Fruit fly (Drosophila melanogaster): ENCODE results near the gene Tsp86D.

- TF ChIP-seq Dfd (GFP tag; optimal IDR thresholded peaks at IDR 0.05), result no peak
- no peak for TF ChIP-seq OdsH (GFP tag; optimal IDR thresholded peaks at IDR 0.05)
- no peak for TF ChIP-seq jim (GFP tag; optimal IDR thresholded peaks at IDR 0.05)
- no peak for TF ChIP-seq usp (GFP tag; optimal IDR thresholded peaks at IDR 0.05)
- no peak for TF ChIP-seq GATAd (GFP tag; optimal IDR thresholded peaks at IDR 0.05)
- no peak for TF ChIP-seq Mio (GFP tag; optimal IDR thresholded peaks at IDR 0.05)
- no peak for TF ChIP-seq rgr (GFP tag; optimal IDR thresholded peaks at IDR 0.05)
- TF ChIP-seq Jra (GFP tag; optimal IDR thresholded peaks at IDR 0.05), result no peak
- TF ChIP-seq dl (GFP tag; optimal IDR thresholded peaks at IDR 0.05; ENCODE audit: insufficient read depth in 1 of 2, partially characterized antibody in 2 of 2), result no peak
- no peak for TF ChIP-seq dsf (GFP tag; optimal IDR thresholded peaks at IDR 0.05; ENCODE audit: borderline replicate concordance)
Observed at dm6 chr3R:10829746-10830145, 38.8 kb upstream of the Tsp86D start.
